Worm (Caenorhabditis elegans) whole organism, L2 larva: ENCODE results near the gene Y44A6D.3.
A peak's percentile ranks its signal among the peaks of the same experiment; 100 is the strongest.

ENCODE experiments used
- F13H6.1 ChIP-seq: sonication (generic microtip); optimal IDR thresholded peaks from 2 replicates; lab custom pipeline; 2016; ENCODE audit warnings: missing genetic modification characterization, missing compliant biosample characterization
- R02D3.7 ChIP-seq: fragments of 150-350 bp; optimal IDR thresholded peaks from 2 replicates; lab custom pipeline; 2014; ENCODE audit warnings: missing biosample characterization, missing genetic modification characterization
- Y55F3AM.14 ChIP-seq: fragments of 200-800 bp; sonication (Bioruptor generic); optimal IDR thresholded peaks from 2 replicates; lab custom pipeline; 2018; ENCODE audit warnings: mild to moderate bottlenecking, missing genetic modification characterization, missing compliant biosample characterization
- alr-1 ChIP-seq: fragments of 150-350 bp; optimal IDR thresholded peaks from 2 replicates; lab custom pipeline; 2014; ENCODE audit warnings: missing biosample characterization, missing genetic modification characterization
- aly-2 ChIP-seq: fragments of 150-350 bp; optimal IDR thresholded peaks from 2 replicates; lab custom pipeline; 2014; ENCODE audit warnings: missing biosample characterization, missing genetic modification characterization
- blmp-1 ChIP-seq: sonication (generic microtip); optimal IDR thresholded peaks from 2 replicates; lab custom pipeline; 2017; ENCODE audit warnings: missing genetic modification characterization, mild to moderate bottlenecking, missing compliant biosample characterization, antibody characterized with exemption, moderate library complexity; ENCODE audit not compliant: insufficient read depth
- ceh-16 ChIP-seq: fragments of 150-350 bp; optimal IDR thresholded peaks from 2 replicates; lab custom pipeline; 2014; ENCODE audit warnings: missing biosample characterization, missing genetic modification characterization
- ceh-82 ChIP-seq: fragments of 150-350 bp; optimal IDR thresholded peaks from 2 replicates; lab custom pipeline; 2014; ENCODE audit warnings: missing biosample characterization, missing genetic modification characterization
- crh-2 ChIP-seq: sonication (generic microtip); optimal IDR thresholded peaks from 2 replicates; lab custom pipeline; 2017; ENCODE audit warnings: missing biosample characterization, missing genetic modification characterization
- egl-27 ChIP-seq: sonication (generic microtip); optimal IDR thresholded peaks from 3 replicates; lab custom pipeline; 2017; ENCODE audit warnings: missing biosample characterization, missing genetic modification reagents, missing genetic modification characterization
- elt-1 ChIP-seq: fragments of 150-350 bp; optimal IDR thresholded peaks from 2 replicates; lab custom pipeline; 2014; ENCODE audit warnings: missing biosample characterization, missing genetic modification characterization
- elt-3 ChIP-seq: sonication (generic microtip); optimal IDR thresholded peaks from 2 replicates; lab custom pipeline; 2017; ENCODE audit warnings: missing biosample characterization, missing genetic modification characterization
- fos-1 ChIP-seq: fragments of 150-350 bp; optimal IDR thresholded peaks from 2 replicates; lab custom pipeline; 2014; ENCODE audit warnings: missing biosample characterization, missing genetic modification characterization
- gmeb-1 ChIP-seq: fragments of 150-350 bp; optimal IDR thresholded peaks from 2 replicates; lab custom pipeline; 2014; ENCODE audit warnings: missing biosample characterization, missing genetic modification characterization
- lin-11 ChIP-seq: fragments of 150-350 bp; sonication (generic microtip); optimal IDR thresholded peaks from 2 replicates; lab custom pipeline; 2014; ENCODE audit warnings: missing biosample characterization, missing genetic modification characterization, inconsistent platforms, mixed read lengths
- lin-13 ChIP-seq: fragments of 150-350 bp; optimal IDR thresholded peaks from 2 replicates; lab custom pipeline; 2014; ENCODE audit warnings: missing biosample characterization, missing genetic modification reagents, missing genetic modification characterization
- lin-39 ChIP-seq: fragments of 150-350 bp; optimal IDR thresholded peaks from 2 replicates; lab custom pipeline; 2014; ENCODE audit warnings: missing biosample characterization, missing genetic modification reagents, missing genetic modification characterization
- lsy-2 ChIP-seq, 2 experiments: fragments of 150-350 bp in 1 of 2; sonication (generic microtip) in 1 of 2; optimal IDR thresholded peaks; 2 replicates each; lab custom pipeline; 2014 to 2017; ENCODE audit warnings: missing biosample characterization in 2 of 2, missing genetic modification characterization in 2 of 2
- nhr-10 ChIP-seq: sonication (generic microtip); optimal IDR thresholded peaks from 2 replicates; lab custom pipeline; 2017; ENCODE audit warnings: missing biosample characterization, missing genetic modification characterization
- nhr-12 ChIP-seq: fragments of 150-350 bp; optimal IDR thresholded peaks from 2 replicates; lab custom pipeline; 2014; ENCODE audit warnings: missing biosample characterization, missing genetic modification characterization
- nhr-129 ChIP-seq: fragments of 150-350 bp; optimal IDR thresholded peaks from 2 replicates; lab custom pipeline; 2014; ENCODE audit warnings: missing biosample characterization, missing genetic modification characterization
- nhr-23 ChIP-seq: fragments of 150-350 bp; optimal IDR thresholded peaks from 2 replicates; lab custom pipeline; 2014; ENCODE audit warnings: missing biosample characterization, missing genetic modification reagents, missing genetic modification characterization
- nhr-237 ChIP-seq: fragments of 150-350 bp; optimal IDR thresholded peaks from 2 replicates; lab custom pipeline; 2014; ENCODE audit warnings: missing biosample characterization, missing genetic modification characterization
- nhr-25 ChIP-seq: fragments of 150-350 bp; sonication (generic microtip); optimal IDR thresholded peaks from 3 replicates; lab custom pipeline; 2014; ENCODE audit warnings: missing biosample characterization, missing genetic modification characterization
- nhr-6 ChIP-seq: fragments of 150-350 bp; optimal IDR thresholded peaks from 2 replicates; lab custom pipeline; 2014; ENCODE audit warnings: missing biosample characterization, missing genetic modification characterization
- peb-1 ChIP-seq: fragments of 150-350 bp; optimal IDR thresholded peaks from 2 replicates; lab custom pipeline; 2014; ENCODE audit warnings: missing biosample characterization, missing genetic modification characterization
- sma-3 ChIP-seq: sonication (generic microtip); optimal IDR thresholded peaks from 2 replicates; lab custom pipeline; 2016; ENCODE audit warnings: missing genetic modification reagents, missing genetic modification characterization, missing compliant biosample characterization
- sma-9 ChIP-seq, 2 experiments: fragments of 150-350 bp in 1 of 2; sonication (generic microtip) in 1 of 2; optimal IDR thresholded peaks; 2 replicates each; lab custom pipeline; 2014 to 2016; ENCODE audit warnings: missing genetic modification characterization in 2 of 2, mild to moderate bottlenecking in 1 of 2, missing biosample characterization in 1 of 2, missing compliant biosample characterization in 1 of 2, missing genetic modification reagents in 1 of 2, moderate library complexity in 1 of 2
- snpc-4 ChIP-seq: fragments of 150-350 bp; optimal IDR thresholded peaks from 2 replicates; lab custom pipeline; 2014; ENCODE audit warnings: missing biosample characterization, missing genetic modification characterization
- unc-39 ChIP-seq: fragments of 150-350 bp; optimal IDR thresholded peaks from 2 replicates; lab custom pipeline; 2014; ENCODE audit warnings: missing biosample characterization, missing genetic modification characterization
- unc-62 ChIP-seq: fragments of 150-350 bp; optimal IDR thresholded peaks from 2 replicates; lab custom pipeline; 2014; ENCODE audit warnings: missing biosample characterization, missing genetic modification reagents, missing genetic modification characterization
- ztf-11 ChIP-seq: sonication (generic microtip); optimal IDR thresholded peaks from 2 replicates; lab custom pipeline; 2017; ENCODE audit warnings: missing biosample characterization, missing genetic modification characterization
- ztf-4 ChIP-seq: fragments of 150-350 bp; optimal IDR thresholded peaks from 2 replicates; lab custom pipeline; 2014; ENCODE audit warnings: missing biosample characterization, missing genetic modification characterization

Gene Y44A6D.3

ce11 chrV:20770846-20771245 is 21.4 kb downstream of the Y44A6D.3 start:
- TF ChIP-seq lin-13 (GFP tag; lab: Kevin White, UChicago), result no peak
- peak; percentile 85 for TF ChIP-seq fos-1

- TF ChIP-seq lin-11 (no peak), R02D3.7 (tag; lab: Kevin White, UChicago) (no peak), nhr-129 (tag; lab: Kevin White, UChicago) (no peak), peb-1 (tag; lab: Kevin White, UChicago) (no peak), sma-3 (GFP tag; lab: Kevin White, UChicago) (no peak), nhr-10 (tag; lab: Kevin White, UChicago) (no peak), unc-62 (GFP tag; lab: Kevin White, UChicago) (no peak), nhr-23 (tag; lab: Kevin White, UChicago) (no peak), Y55F3AM.14 (GFP tag; lab: Kevin White, UChicago) (no peak), nhr-237 (no peak), elt-3 (tag; lab: Kevin White, UChicago) (no peak), nhr-12 (no peak), lin-39 (tag; lab: Kevin White, UChicago) (no peak), sma-9 (GFP tag; optimal IDR thresholded peaks at IDR 0.05; lab: Kevin White, UChicago) (no peak), sma-9 (tag; optimal IDR thresholded peaks at IDR 0.05; lab: Kevin White, UChicago) (no peak), nhr-25 (no peak), gmeb-1 (tag; lab: Kevin White, UChicago) (no peak)
Observed at ce11 chrV:20770061-20770460, 22.2 kb downstream of the Y44A6D.3 start, which contains the start of gene elp-1. Gene elp-1 (minus strand): TSS chrV:20770161.

- TF ChIP-seq unc-39 (no peak), snpc-4 (tag; lab: Kevin White, UChicago) (no peak), blmp-1 (tag; lab: Kevin White, UChicago) (no peak), sma-9 (GFP tag; optimal IDR thresholded peaks at IDR 0.05; lab: Kevin White, UChicago) (peak; percentile 31), sma-9 (tag; optimal IDR thresholded peaks at IDR 0.05; lab: Kevin White, UChicago) (no peak), elt-1 (no peak), F13H6.1 (peak; percentile 75), nhr-129 (tag; lab: Kevin White, UChicago) (peak; percentile 67), nhr-6 (tag; lab: Kevin White, UChicago) (no peak), ceh-82 (tag; lab: Kevin White, UChicago) (no peak), aly-2 (tag; lab: Kevin White, UChicago) (no peak), lin-11 (no peak)
- TF ChIP-seq, all 48 proteins: peak for 3
Observed at ce11 chrV:20763192-20763591, 29.0 kb downstream of the Y44A6D.3 start.

ce11 chrV:20761758-20762157 is 30.5 kb downstream of the Y44A6D.3 start:
- TF ChIP-seq sma-9 (GFP tag; optimal IDR thresholded peaks at IDR 0.05; lab: Kevin White, UChicago) (peak; percentile 17), sma-9 (tag; optimal IDR thresholded peaks at IDR 0.05; lab: Kevin White, UChicago) (no peak), egl-27 (no peak), nhr-129 (tag; lab: Kevin White, UChicago) (peak; percentile 50), F13H6.1 (peak; percentile 75), ceh-82 (tag; lab: Kevin White, UChicago) (no peak)
- TF ChIP-seq, all 48 proteins: peak for 3

- TF ChIP-seq ceh-82 (tag; lab: Kevin White, UChicago), result no peak
- TF ChIP-seq sma-3 (GFP tag; lab: Kevin White, UChicago), result no peak
- no peak for TF ChIP-seq ztf-11 (tag; lab: Kevin White, UChicago)
- no peak for TF ChIP-seq lsy-2 (tag; optimal IDR thresholded peaks at IDR 0.05; lab: Kevin White, UChicago)
- TF ChIP-seq crh-2 (tag; lab: Kevin White, UChicago), result no peak
- no peak for TF ChIP-seq peb-1 (tag; lab: Kevin White, UChicago)
- no peak for TF ChIP-seq nhr-23 (tag; lab: Kevin White, UChicago)
- no peak for TF ChIP-seq nhr-129 (tag; lab: Kevin White, UChicago)
- TF ChIP-seq ceh-16 (tag; lab: Kevin White, UChicago), result no peak
Observed at ce11 chrV:20758106-20758505, 34.1 kb downstream of the Y44A6D.3 start.

- TF ChIP-seq nhr-10 (tag; lab: Kevin White, UChicago) (no peak), ztf-4 (tag; lab: Kevin White, UChicago) (no peak), alr-1 (tag; lab: Kevin White, UChicago) (no peak), egl-27 (no peak)
Observed at ce11 chrV:20757255-20757654, 35.0 kb downstream of the Y44A6D.3 start.
